Worm (Caenorhabditis elegans): ENCODE measurements around the gene srv-14.

DNA sequence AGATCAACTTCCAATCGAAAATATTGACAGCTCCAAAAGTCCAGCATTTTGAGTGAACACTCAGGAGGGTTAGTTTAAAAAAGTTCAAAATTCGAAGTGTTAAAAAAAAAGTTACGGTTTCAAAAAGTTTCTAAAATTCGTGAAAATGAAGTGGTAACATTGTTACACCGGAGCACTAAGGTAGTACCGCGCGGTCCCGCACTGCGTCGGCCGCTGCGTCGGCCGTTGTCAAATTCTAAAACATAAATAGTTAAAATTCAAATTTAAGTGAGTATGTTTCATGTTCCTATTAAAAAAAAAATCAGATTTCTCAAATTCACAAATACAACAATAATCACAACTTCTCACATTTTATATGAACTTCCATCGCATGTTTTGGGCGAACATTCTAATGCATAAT, 25.7 kb downstream of the srv-14 start:
- no peak for TF ChIP-seq fkh-10 (GFP tag; optimal IDR thresholded peaks at IDR 0.05)
- TF ChIP-seq gmeb-2 (tag; optimal IDR thresholded peaks at IDR 0.05) = no peak
- TF ChIP-seq ama-1 (optimal IDR thresholded peaks at IDR 0.05) = no peak
- TF ChIP-seq ztf-16 (tag; optimal IDR thresholded peaks at IDR 0.05) = no peak
- no peak for TF ChIP-seq sdc-2 (tag; optimal IDR thresholded peaks at IDR 0.05)
- no peak for TF ChIP-seq nfya-1 (tag; optimal IDR thresholded peaks at IDR 0.05)
- TF ChIP-seq pha-4 (tag; optimal IDR thresholded peaks at IDR 0.05) = no peak
- no peak for TF ChIP-seq ref-2 (tag; optimal IDR thresholded peaks at IDR 0.05)
- TF ChIP-seq ceh-34 (tag; optimal IDR thresholded peaks at IDR 0.05) = no peak
- no peak for TF ChIP-seq ceh-19 (GFP tag; optimal IDR thresholded peaks at IDR 0.05)

All from whole organism, late embryonic.